Worm (Caenorhabditis elegans): ENCODE results near the gene bca-2.

bca-2 gene

ce11 chrIV:17116345-17116744 lies 16.3 kb upstream of the bca-2 start, which contains the start of gene cyn-13:
cyn-13 (minus strand) TSS chrIV:17116657.
- TF ChIP-seq lsy-2 (tag; optimal IDR thresholded peaks at IDR 0.05) (no peak), ZK546.5 (tag; optimal IDR thresholded peaks at IDR 0.05) (no peak), snpc-1.2 (GFP tag; IDR thresholded peaks at IDR 0.05) (peak; percentile 22; the same call in 1 of the 2 replicates), mdt-29 (GFP tag; IDR thresholded peaks at IDR 0.05) (0 out of 2 replicates have a peak, but pooled peaks have one; percentile 12), ama-1 (optimal IDR thresholded peaks at IDR 0.05) (peak; percentile 73), F10B5.3 (tag; optimal IDR thresholded peaks at IDR 0.05) (no peak), lim-7 (GFP tag; IDR thresholded peaks at IDR 0.05) (0 out of 2 replicates have a peak, but pooled peaks have one; percentile 53), Y48G9A.11 (GFP tag; IDR thresholded peaks at IDR 0.05) (peak; percentile 47; the same call in 1 of the 2 replicates), D1046.2 (GFP tag; IDR thresholded peaks at IDR 0.05) (0 out of 2 replicates have a peak, but pooled peaks have one; percentile 54)

DNA sequence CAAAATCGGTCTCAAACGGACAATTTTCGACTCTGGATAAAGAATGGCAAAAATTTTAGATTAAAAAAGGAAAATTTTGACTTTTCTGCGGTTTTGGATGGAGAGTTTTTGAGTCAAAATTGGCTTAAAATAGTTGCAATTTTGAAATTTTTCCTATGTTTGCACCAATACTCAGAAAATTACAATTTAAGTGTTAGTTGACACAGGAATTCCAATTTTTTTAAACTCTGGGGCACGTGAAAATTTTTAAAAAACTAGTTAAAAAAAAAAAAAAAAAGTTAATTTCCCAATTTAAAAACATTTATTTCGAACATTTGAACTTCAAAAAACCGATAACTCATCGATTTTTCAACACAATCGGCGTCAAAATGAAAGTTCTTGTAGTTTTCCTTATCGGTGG lies 11.8 kb upstream of the bca-2 start, which contains the start of gene Y116A8C.33:
Gene Y116A8C.33 (plus strand): TSS at position 301 of the 400 bp plus-strand sequence.
- no peak for TF ChIP-seq ZK546.5 (tag; optimal IDR thresholded peaks at IDR 0.05)
- TF ChIP-seq nhr-102 (tag; optimal IDR thresholded peaks at IDR 0.05): no peak
- no peak for TF ChIP-seq nhr-77 (tag; optimal IDR thresholded peaks at IDR 0.05)
- no peak for TF ChIP-seq sdz-12 (GFP tag; optimal IDR thresholded peaks at IDR 0.05)
- TF ChIP-seq spr-3 (GFP tag; optimal IDR thresholded peaks at IDR 0.05): no peak
- no peak for TF ChIP-seq spr-1 (tag; optimal IDR thresholded peaks at IDR 0.05)
- TF ChIP-seq lsy-2 (tag; optimal IDR thresholded peaks at IDR 0.05): no peak

ce11 chrIV:17110882-17111281 lies 10.8 kb upstream of the bca-2 start, which contains the start of gene sfa-1:
sfa-1 (minus strand) TSS chrIV:17110982.
- TF ChIP-seq zip-11 (GFP tag; IDR thresholded peaks at IDR 0.05) (no peak), hlh-30 (tag; optimal IDR thresholded peaks at IDR 0.05; ENCODE audit: insufficient read depth) (no peak), ceh-28 (tag; optimal IDR thresholded peaks at IDR 0.05) (no peak), daf-12 (tag; optimal IDR thresholded peaks at IDR 0.05) (no peak), hlh-11 (tag; optimal IDR thresholded peaks at IDR 0.05) (no peak), ceh-44 (GFP tag; IDR thresholded peaks at IDR 0.05) (no peak), rbr-2 (tag; optimal IDR thresholded peaks at IDR 0.05) (no peak), aly-2 (tag; optimal IDR thresholded peaks at IDR 0.05) (no peak), duxl-1 (tag; optimal IDR thresholded peaks at IDR 0.05; ENCODE audit: poor library complexity) (no peak), hmg-1.1 (GFP tag; IDR thresholded peaks at IDR 0.05) (no peak), nhr-25 (tag; optimal IDR thresholded peaks at IDR 0.05; ENCODE audit: borderline replicate concordance, insufficient read depth) (no peak), ama-1 (optimal IDR thresholded peaks at IDR 0.05) (no peak), aha-1 (tag) (no peak), nhr-10 (tag; optimal IDR thresholded peaks at IDR 0.05) (no peak), F10B5.3 (tag; optimal IDR thresholded peaks at IDR 0.05) (no peak), gei-8 (GFP tag; optimal IDR thresholded peaks at IDR 0.05) (no peak)

DNA sequence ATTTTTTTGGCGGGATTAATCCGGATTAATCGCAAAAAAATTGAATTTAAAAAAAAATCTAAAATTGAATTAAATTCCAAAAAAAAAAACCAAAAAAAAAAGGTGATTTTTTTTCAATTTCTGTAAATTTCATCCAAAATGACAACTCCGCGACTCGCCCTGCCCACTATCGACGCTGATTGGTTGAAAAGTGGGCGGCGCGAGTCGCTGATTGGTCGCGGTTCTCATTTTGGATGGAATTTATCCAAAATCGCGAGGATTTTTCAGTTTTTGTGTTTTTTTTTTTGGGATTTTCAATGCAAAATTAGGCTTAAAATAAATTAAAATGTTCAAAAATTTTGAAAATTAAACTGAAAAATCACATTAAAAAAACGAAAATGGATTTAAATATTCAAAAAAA lies 9.4 kb upstream of the bca-2 start:
- TF ChIP-seq ces-1 (GFP tag; optimal IDR thresholded peaks at IDR 0.05) (no peak), zfp-2 (tag; optimal IDR thresholded peaks at IDR 0.05) (no peak), mep-1 (tag; optimal IDR thresholded peaks at IDR 0.05) (no peak), daf-8 (GFP tag; IDR thresholded peaks at IDR 0.05) (no peak), dmd-6 (GFP tag; IDR thresholded peaks at IDR 0.05) (no peak), Y75B8A.6 (GFP tag; IDR thresholded peaks at IDR 0.05) (no peak)

- no peak for TF ChIP-seq nhr-102 (tag; optimal IDR thresholded peaks at IDR 0.05)
- TF ChIP-seq mdt-29 (GFP tag; IDR thresholded peaks at IDR 0.05): no peak
- TF ChIP-seq dmd-8 (GFP tag; IDR thresholded peaks at IDR 0.05): no peak
- no peak for TF ChIP-seq skn-1 (tag; optimal IDR thresholded peaks at IDR 0.05)
These were observed 8.8 kb upstream of the bca-2 start for ce11 chrIV:17108805-17109204.
